Worm (Caenorhabditis elegans): ENCODE results near the gene ins-37.

DNA sequence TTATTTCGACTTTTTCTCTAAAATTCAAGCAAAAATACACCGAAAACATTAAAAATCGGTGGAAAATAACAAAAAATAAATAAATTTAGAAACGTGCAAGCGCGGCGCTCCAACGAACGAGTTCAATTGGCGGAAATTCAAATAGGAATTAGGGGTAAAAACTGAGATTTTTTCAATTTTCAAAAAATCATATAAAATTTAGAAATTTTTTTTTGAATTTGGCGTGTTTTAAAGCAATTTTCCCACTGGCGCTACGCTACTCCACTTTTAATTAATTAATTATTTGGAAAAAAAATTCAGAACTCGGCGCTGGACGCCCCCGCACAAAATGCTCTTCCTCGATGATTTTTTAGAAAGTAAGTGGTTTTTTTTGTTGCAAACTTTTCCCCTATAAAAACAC is 39.8 kb upstream of the ins-37 start, which contains the start of gene ing-3:
- TF ChIP-seq nhr-11 (tag; optimal IDR thresholded peaks at IDR 0.05) (no peak), hlh-13 (GFP tag; optimal IDR thresholded peaks at IDR 0.05) (no peak), ceh-30 (tag; optimal IDR thresholded peaks at IDR 0.05) (no peak), odd-2 (tag; optimal IDR thresholded peaks at IDR 0.05) (no peak), pqm-1 (tag; optimal IDR thresholded peaks at IDR 0.05) (no peak), elt-2 (tag; optimal IDR thresholded peaks at IDR 0.05) (no peak), fkh-10 (GFP tag; optimal IDR thresholded peaks at IDR 0.05) (no peak), pros-1 (tag; optimal IDR thresholded peaks at IDR 0.05) (no peak), pha-4 (tag; optimal IDR thresholded peaks at IDR 0.05) (no peak), nfya-1 (tag; optimal IDR thresholded peaks at IDR 0.05) (no peak)
